Fruit fly (Drosophila melanogaster): ENCODE data around the gene Pmm2.

Gene Pmm2

DNA sequence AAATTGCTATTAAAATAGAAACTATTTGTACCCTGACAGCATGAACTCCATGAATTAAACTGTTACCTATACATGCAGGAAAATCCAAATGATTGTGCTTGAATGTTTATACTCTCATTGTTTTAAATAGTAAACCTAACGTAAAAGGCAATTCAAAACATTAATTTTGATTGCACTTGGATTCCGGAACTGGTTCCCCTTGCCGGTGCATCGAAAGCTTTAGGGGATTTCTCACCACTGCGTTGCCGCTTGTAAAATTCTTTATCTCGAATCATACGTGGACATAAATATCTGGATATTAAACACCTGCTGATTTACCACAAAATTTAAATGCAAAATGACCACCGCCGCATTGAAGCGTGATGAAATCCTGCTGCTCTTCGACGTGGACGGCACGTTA lies at the start of gene Pmm2:
Pmm2 (plus strand) TSS at position 273 of the 400 bp plus-strand sequence.
- TF ChIP-seq noc (tag; optimal IDR thresholded peaks at IDR 0.05), result no peak

DNA sequence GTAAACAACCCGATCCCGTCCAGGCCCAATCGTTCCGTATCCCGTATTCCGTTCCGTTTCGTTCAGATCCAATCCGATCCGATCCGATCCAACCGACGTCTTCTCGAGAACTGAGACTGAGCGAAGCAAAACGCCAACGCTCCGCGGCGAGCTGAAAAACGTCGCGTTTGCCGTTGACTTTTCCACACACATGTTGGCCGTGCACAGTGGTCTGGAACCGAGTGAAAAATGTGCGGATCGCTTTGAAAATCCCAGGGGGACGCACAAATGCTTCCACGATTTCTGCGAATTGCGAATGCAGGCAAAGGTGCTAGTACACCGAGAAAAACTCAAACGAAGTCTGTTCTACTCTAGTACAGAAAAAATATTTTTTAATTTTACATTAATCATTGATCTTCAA lies 49.4 kb upstream of the Pmm2 start, which contains the start of gene CG10663:
CG10663 (minus strand) TSS at position 88 of the 400 bp plus-strand sequence.
- no peak for TF ChIP-seq noc (tag; optimal IDR thresholded peaks at IDR 0.05)

dm6 chr3L:12486175-12486574 lies 48.2 kb upstream of the Pmm2 start:
- no peak for TF ChIP-seq noc (tag; optimal IDR thresholded peaks at IDR 0.05)

DNA sequence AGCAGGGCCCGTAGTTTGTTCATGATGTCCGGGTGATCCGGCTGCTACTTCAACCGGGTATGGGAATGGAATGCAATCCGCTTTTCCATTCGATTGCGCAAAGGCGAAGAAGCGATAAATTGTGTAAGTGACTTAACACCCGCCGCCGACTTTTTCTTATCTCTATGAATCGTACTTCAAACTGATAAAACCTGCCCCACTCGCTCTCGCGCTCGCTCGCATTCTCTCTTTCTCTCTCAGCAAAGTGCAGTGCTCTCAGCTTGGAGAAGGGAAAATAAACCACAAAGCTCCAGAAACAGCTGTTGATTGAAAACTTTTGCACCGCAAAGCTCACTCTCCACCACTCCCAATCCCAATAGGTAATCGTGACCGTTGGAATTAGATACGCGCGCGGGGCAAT lies 44.4 kb upstream of the Pmm2 start:
- no peak for TF ChIP-seq noc (tag; optimal IDR thresholded peaks at IDR 0.05)

- peak; percentile 84 for TF ChIP-seq noc (tag; optimal IDR thresholded peaks at IDR 0.05)
Measured at dm6 chr3L:12490418-12491035, 43.9 kb upstream of the Pmm2 start, which contains the start of gene CG10660. Gene CG10660, minus strand, starts transcription at chr3L:12490676.

- no peak for TF ChIP-seq noc (tag; optimal IDR thresholded peaks at IDR 0.05)
Measured at dm6 chr3L:12494273-12494672, 40.1 kb upstream of the Pmm2 start.

dm6 chr3L:12495312-12495725 lies 39.1 kb upstream of the Pmm2 start:
- peak; percentile 2 for TF ChIP-seq noc (tag; optimal IDR thresholded peaks at IDR 0.05)

dm6 chr3L:12496428-12497344 lies 37.7 kb upstream of the Pmm2 start, which contains the start of gene CG10657:
Gene CG10657, minus strand, starts transcription at chr3L:12497216.
- TF ChIP-seq noc (tag; optimal IDR thresholded peaks at IDR 0.05), result no peak

DNA sequence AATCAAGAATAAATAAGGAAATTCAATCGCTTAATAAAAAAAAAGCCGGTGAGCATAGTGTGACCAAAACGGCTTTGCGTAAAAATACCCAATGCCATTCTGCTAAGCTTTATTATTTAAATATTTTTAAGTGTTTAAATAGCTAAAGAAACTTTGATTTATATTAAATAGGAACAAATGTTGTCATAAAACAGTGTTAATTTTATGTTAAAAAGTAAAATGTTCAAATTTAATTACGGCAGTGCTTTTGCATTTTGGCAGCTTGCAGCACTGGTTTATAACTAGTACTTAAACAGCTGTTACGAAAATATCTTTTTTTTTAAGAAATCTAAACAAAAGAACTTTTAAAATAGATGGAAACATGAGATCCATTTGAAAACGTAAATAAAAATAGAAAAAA lies 33.1 kb upstream of the Pmm2 start, which contains the start of the genes CG10638 and CG10681:
CG10638 (minus strand) TSS at position 63 of the 400 bp plus-strand sequence.
CG10681 (plus strand) TSS at position 265 of the 400 bp plus-strand sequence.
- no peak for TF ChIP-seq noc (tag; optimal IDR thresholded peaks at IDR 0.05)

- TF ChIP-seq noc (tag; optimal IDR thresholded peaks at IDR 0.05), result no peak
Measured at dm6 chr3L:12503865-12504650, 30.3 kb upstream of the Pmm2 start, which contains the start of the genes CG10646 and vih. Gene CG10646, minus strand, starts transcription at chr3L:12503894. Gene vih, plus strand, starts transcription at chr3L:12504292.

- no peak for TF ChIP-seq noc (tag; optimal IDR thresholded peaks at IDR 0.05)
Measured at dm6 chr3L:12505990-12506389, 28.4 kb upstream of the Pmm2 start.

dm6 chr3L:12506963-12507552 lies 27.3 kb upstream of the Pmm2 start:
- TF ChIP-seq noc (tag; optimal IDR thresholded peaks at IDR 0.05), result peak; percentile 20

- no peak for TF ChIP-seq noc (tag; optimal IDR thresholded peaks at IDR 0.05)
Measured at dm6 chr3L:12507571-12507970, 26.8 kb upstream of the Pmm2 start, which contains the start of gene CG10654. Gene CG10654, minus strand, starts transcription at chr3L:12507840.

DNA sequence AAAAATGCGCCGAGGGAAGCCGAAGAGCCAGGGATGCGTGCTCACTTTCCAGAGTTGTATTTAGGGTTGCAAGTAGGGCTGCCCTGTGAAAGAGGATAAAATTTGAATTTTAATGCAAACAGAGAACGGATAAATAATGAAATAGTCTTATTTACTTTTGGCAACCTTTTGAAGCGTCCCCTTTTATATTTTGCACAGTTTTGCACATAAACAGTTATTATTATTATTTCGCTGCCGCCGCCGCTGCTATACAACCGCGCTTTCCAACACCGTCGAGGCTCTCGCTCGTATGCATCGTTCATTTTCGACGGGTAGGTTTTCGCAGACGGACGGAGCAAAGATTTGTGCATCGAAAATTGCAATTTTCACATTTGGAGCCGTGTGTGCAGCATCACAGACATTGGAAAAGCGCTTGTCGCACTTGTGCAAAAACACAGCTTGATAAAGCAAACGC lies 19.6 kb upstream of the Pmm2 start, which contains the start of the genes sti and tral:
sti (minus strand) TSS at position 54 of the 454 bp plus-strand sequence.
tral (plus strand) TSS at position 298 of the 454 bp plus-strand sequence.
- TF ChIP-seq noc (tag; optimal IDR thresholded peaks at IDR 0.05), result peak; percentile 78
